Worm (Caenorhabditis elegans): ENCODE results near the gene col-77.

- TF ChIP-seq F13C5.2 (tag; optimal IDR thresholded peaks at IDR 0.05) (no peak), scrt-1 (GFP tag; IDR thresholded peaks at IDR 0.05) (no peak), hmbx-1 (tag; optimal IDR thresholded peaks at IDR 0.05) (no peak), tra-4 (tag; optimal IDR thresholded peaks at IDR 0.05) (no peak), ets-7 (tag; optimal IDR thresholded peaks at IDR 0.05) (no peak), pes-1 (GFP tag; IDR thresholded peaks at IDR 0.05) (no peak), aly-1 (tag; optimal IDR thresholded peaks at IDR 0.05) (no peak)
These were observed 50.9 kb downstream of the col-77 start for ce11 chrII:8308314-8308713.

All from whole organism, early embryonic.